Fruit fly (Drosophila melanogaster) whole organism, prepupa: ENCODE measurements around the gene CG13239.
A peak's percentile ranks its signal among the peaks of the same experiment; 100 is the strongest.

Experiments
- Blimp-1 ChIP-seq: fragments of 200-800 bp; sonication (Bioruptor generic); optimal IDR thresholded peaks from 3 replicates; lab custom pipeline; 2017; ENCODE audit warnings: missing biosample characterization, missing genetic modification characterization, mild to moderate bottlenecking, moderate library complexity, missing genetic modification reagents
- CG11294 ChIP-seq: fragments of 200-800 bp; sonication (Bioruptor generic); IDR thresholded peaks from 2 replicates; pipeline ENCODE4 v1.3.6; 2022; ENCODE audit warnings: missing biosample characterization, missing genetic modification characterization
- CG11762 ChIP-seq: fragments of 200-800 bp; sonication (Bioruptor generic); optimal IDR thresholded peaks from 3 replicates; lab custom pipeline; 2016; ENCODE audit warnings: missing biosample characterization, missing genetic modification characterization; ENCODE audit not compliant: insufficient read depth
- CG11902 ChIP-seq: fragments of 200-800 bp; sonication (Bioruptor generic); optimal IDR thresholded peaks from 3 replicates; lab custom pipeline; 2016; ENCODE audit warnings: missing biosample characterization, missing genetic modification characterization
- CG15336 ChIP-seq: fragments of 200-800 bp; sonication (Bioruptor generic); IDR thresholded peaks from 2 replicates; pipeline ENCODE4 v1.3.6; 2022; ENCODE audit warnings: missing biosample characterization, missing genetic modification characterization
- CG1621 ChIP-seq: fragments of 200-800 bp; sonication (Bioruptor generic); optimal IDR thresholded peaks from 3 replicates; lab custom pipeline; 2018; ENCODE audit warnings: missing biosample characterization, mild to moderate bottlenecking, missing genetic modification characterization
- CG16779 ChIP-seq: fragments of 200-800 bp; sonication (Bioruptor generic); optimal IDR thresholded peaks from 3 replicates; lab custom pipeline; 2017; ENCODE audit warnings: missing biosample characterization, mild to moderate bottlenecking, missing genetic modification characterization
- CG34406 ChIP-seq: fragments of 200-800 bp; sonication (Bioruptor generic); optimal IDR thresholded peaks from 3 replicates; lab custom pipeline; 2016; ENCODE audit warnings: missing biosample characterization, missing genetic modification characterization
- CG3919 ChIP-seq: fragments of 200-800 bp; sonication (Bioruptor generic); optimal IDR thresholded peaks from 3 replicates; lab custom pipeline; 2016; ENCODE audit warnings: missing biosample characterization, missing genetic modification characterization
- CG6163 ChIP-seq: fragments of 200-800 bp; sonication (Bioruptor generic); IDR thresholded peaks from 3 replicates; pipeline ENCODE4 v1.3.6; 2022; ENCODE audit warnings: missing biosample characterization, missing genetic modification characterization
- CG6276 ChIP-seq: fragments of 200-800 bp; sonication (Bioruptor generic); optimal IDR thresholded peaks from 2 replicates; lab custom pipeline; 2017; ENCODE audit warnings: missing biosample characterization, mild to moderate bottlenecking, missing genetic modification characterization
- CG6792 ChIP-seq: fragments of 200-800 bp; sonication (Bioruptor generic); optimal IDR thresholded peaks from 3 replicates; lab custom pipeline; 2016; ENCODE audit warnings: missing biosample characterization, missing genetic modification characterization
- CG7368 ChIP-seq: fragments of 200-800 bp; sonication (Bioruptor generic); optimal IDR thresholded peaks from 3 replicates; lab custom pipeline; 2016; ENCODE audit warnings: missing biosample characterization, missing genetic modification characterization
- CG8119 ChIP-seq: fragments of 200-800 bp; sonication (Bioruptor generic); IDR thresholded peaks from 3 replicates; pipeline ENCODE4 v1.3.6; 2022; ENCODE audit warnings: missing biosample characterization, missing genetic modification characterization
- CG8319 ChIP-seq: fragments of 200-800 bp; sonication (Bioruptor generic); optimal IDR thresholded peaks from 3 replicates; lab custom pipeline; 2016; ENCODE audit warnings: missing biosample characterization, missing genetic modification characterization
- CG8632 ChIP-seq: fragments of 200-800 bp; sonication (Bioruptor generic); optimal IDR thresholded peaks from 3 replicates; lab custom pipeline; 2016; ENCODE audit warnings: missing biosample characterization, missing genetic modification characterization
- CG9139 ChIP-seq: fragments of 200-800 bp; sonication (Bioruptor generic); optimal IDR thresholded peaks from 3 replicates; lab custom pipeline; 2017; ENCODE audit warnings: missing biosample characterization, mild to moderate bottlenecking, missing genetic modification characterization
- Eip75B ChIP-seq: fragments of 200-800 bp; sonication (Bioruptor generic); optimal IDR thresholded peaks from 3 replicates; lab custom pipeline; 2016; ENCODE audit warnings: missing biosample characterization, missing genetic modification characterization
- Eip78C ChIP-seq: fragments of 200-800 bp; sonication (Bioruptor generic); peaks from one replicate; lab custom pipeline; 2016; ENCODE audit warnings: missing biosample characterization, missing genetic modification characterization
- Eip93F ChIP-seq: fragments of 200-800 bp; sonication (Bioruptor generic); optimal IDR thresholded peaks from 2 replicates; lab custom pipeline; 2016; ENCODE audit warnings: missing biosample characterization, mild to moderate bottlenecking, missing genetic modification characterization
- Ets96B ChIP-seq: fragments of 200-800 bp; optimal IDR thresholded peaks from 2 replicates; lab custom pipeline; 2019; ENCODE audit warnings: missing biosample characterization, mild to moderate bottlenecking, missing genetic modification characterization, moderate library complexity
- Gug ChIP-seq: fragments of 200-800 bp; sonication (Bioruptor generic); IDR thresholded peaks from 2 replicates; pipeline ENCODE4 v1.3.6; 2022; ENCODE audit warnings: missing biosample characterization, missing genetic modification characterization
- Hr38 ChIP-seq: sonication (Bioruptor generic); optimal IDR thresholded peaks from 2 replicates; lab custom pipeline; 2016; ENCODE audit warnings: missing biosample characterization, missing genetic modification characterization
- Hr39 ChIP-seq: fragments of 200-800 bp; sonication (Bioruptor generic); optimal IDR thresholded peaks from 2 replicates; lab custom pipeline; 2016; ENCODE audit warnings: missing biosample characterization, missing genetic modification characterization
- Hr4 ChIP-seq: fragments of 200-800 bp; sonication (Bioruptor generic); optimal IDR thresholded peaks from 3 replicates; lab custom pipeline; 2016; ENCODE audit warnings: missing biosample characterization, missing genetic modification characterization
- Lpt ChIP-seq: fragments of 200-800 bp; sonication (Bioruptor generic); optimal IDR thresholded peaks from 3 replicates; lab custom pipeline; 2016; ENCODE audit warnings: missing biosample characterization, missing genetic modification characterization
- Met ChIP-seq: fragments of 200-800 bp; sonication (Bioruptor generic); optimal IDR thresholded peaks from 3 replicates; lab custom pipeline; 2016; ENCODE audit warnings: missing biosample characterization, missing genetic modification characterization
- OdsH ChIP-seq: fragments of 200-800 bp; sonication (Bioruptor generic); optimal IDR thresholded peaks from 3 replicates; lab custom pipeline; 2016; ENCODE audit warnings: missing biosample characterization, missing genetic modification characterization
- Sox14 ChIP-seq: fragments of 200-800 bp; sonication (Bioruptor generic); optimal IDR thresholded peaks from 3 replicates; lab custom pipeline; 2016; ENCODE audit warnings: missing biosample characterization, missing genetic modification characterization
- Sox15 ChIP-seq: fragments of 200-800 bp; sonication (Bioruptor generic); optimal IDR thresholded peaks from 3 replicates; lab custom pipeline; 2016; ENCODE audit warnings: missing biosample characterization, missing genetic modification characterization
- achi ChIP-seq: fragments of 200-800 bp; sonication (Bioruptor generic); optimal IDR thresholded peaks from 3 replicates; lab custom pipeline; 2016; ENCODE audit warnings: missing biosample characterization, missing genetic modification characterization
- acj6 ChIP-seq: fragments of 200-800 bp; sonication (Bioruptor generic); optimal IDR thresholded peaks from 3 replicates; lab custom pipeline; 2016; ENCODE audit warnings: missing biosample characterization, missing genetic modification characterization
- cyc ChIP-seq: fragments of 200-800 bp; sonication (Bioruptor generic); optimal IDR thresholded peaks from 3 replicates; lab custom pipeline; 2016; ENCODE audit warnings: missing biosample characterization, missing genetic modification characterization
- dac ChIP-seq: fragments of 200-800 bp; sonication (Bioruptor generic); optimal IDR thresholded peaks from 2 replicates; lab custom pipeline; 2017; ENCODE audit warnings: missing biosample characterization, mild to moderate bottlenecking, missing genetic modification characterization
- eg ChIP-seq: fragments of 200-800 bp; sonication (Bioruptor generic); IDR thresholded peaks from 3 replicates; pipeline ENCODE4 v1.3.6; 2022; ENCODE audit warnings: missing biosample characterization, missing genetic modification characterization
- esn ChIP-seq: fragments of 200-800 bp; sonication (Bioruptor generic); optimal IDR thresholded peaks from 2 replicates; lab custom pipeline; 2016; ENCODE audit warnings: missing biosample characterization, mild to moderate bottlenecking, missing genetic modification characterization, moderate library complexity
- fd59A ChIP-seq: fragments of 200-800 bp; sonication (Bioruptor generic); optimal IDR thresholded peaks from 2 replicates; lab custom pipeline; 2017; ENCODE audit warnings: missing biosample characterization, mild to moderate bottlenecking, missing genetic modification characterization, missing genetic modification reagents
- fd85E ChIP-seq: fragments of 200-800 bp; sonication (Bioruptor generic); optimal IDR thresholded peaks from 3 replicates; lab custom pipeline; 2016; ENCODE audit warnings: missing biosample characterization, missing genetic modification characterization
- fkh ChIP-seq: fragments of 200-800 bp; sonication (Bioruptor generic); optimal IDR thresholded peaks from 3 replicates; lab custom pipeline; 2017; ENCODE audit warnings: missing biosample characterization, mild to moderate bottlenecking, missing genetic modification characterization, moderate library complexity
- net ChIP-seq: fragments of 200-800 bp; sonication (Bioruptor generic); optimal IDR thresholded peaks from 3 replicates; lab custom pipeline; 2016; ENCODE audit warnings: missing biosample characterization, missing genetic modification characterization
- pdm3 ChIP-seq: fragments of 200-800 bp; sonication (Bioruptor generic); optimal IDR thresholded peaks from 3 replicates; lab custom pipeline; 2016; ENCODE audit warnings: missing biosample characterization, missing genetic modification characterization
- salr ChIP-seq, 2 experiments: fragments of 200-800 bp; sonication (Bioruptor generic); optimal IDR thresholded peaks; 3 replicates each; lab custom pipeline; 2016 to 2018; ENCODE audit warnings: missing biosample characterization in 2 of 2, missing genetic modification characterization in 2 of 2, mild to moderate bottlenecking in 1 of 2
- ss ChIP-seq, 2 experiments: fragments of 200-800 bp; sonication (Bioruptor generic); optimal IDR thresholded peaks; 2 replicates in 1 of 2; 3 replicates in 1 of 2; lab custom pipeline; 2017 to 2018; ENCODE audit warnings: mild to moderate bottlenecking in 2 of 2, missing biosample characterization in 2 of 2, missing genetic modification characterization in 2 of 2, moderate library complexity in 1 of 2
- svp ChIP-seq: fragments of 200-800 bp; sonication (Bioruptor generic); peaks from one replicate; lab custom pipeline; 2016; ENCODE audit warnings: missing biosample characterization, missing genetic modification characterization
- topi ChIP-seq: fragments of 200-800 bp; sonication (Bioruptor generic); optimal IDR thresholded peaks from 3 replicates; lab custom pipeline; 2016; ENCODE audit warnings: missing biosample characterization, missing genetic modification characterization
- vri ChIP-seq: fragments of 200-800 bp; sonication (Bioruptor generic); optimal IDR thresholded peaks from 3 replicates; lab custom pipeline; 2016; ENCODE audit warnings: missing biosample characterization, mild to moderate bottlenecking, missing genetic modification characterization

The CG13239 gene

DNA sequence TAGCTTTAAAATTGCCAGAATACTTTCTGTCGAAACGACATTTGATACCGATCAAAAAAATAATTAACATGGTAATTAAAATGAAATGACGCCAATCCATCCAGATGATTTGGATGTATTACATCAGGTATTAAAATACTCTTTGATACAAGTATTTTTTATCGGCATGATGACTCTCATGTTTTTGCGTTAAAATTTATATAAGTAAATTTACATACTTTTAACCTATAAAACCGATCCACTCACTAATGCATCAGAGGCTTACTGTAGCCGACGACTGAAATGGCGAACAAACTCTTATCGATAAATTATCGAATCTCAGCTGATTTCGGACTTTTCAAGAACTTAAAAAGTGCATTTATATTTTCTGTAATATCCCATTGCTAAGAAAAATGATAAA lies 41.0 kb downstream of the CG13239 start, which contains the start of gene BoYb:
BoYb (plus strand) TSS at position 301 of the 400 bp plus-strand sequence.
- TF ChIP-seq Lpt (no peak), fd85E (GFP tag; lab: Kevin White, UChicago) (no peak), CG11902 (GFP tag; lab: Kevin White, UChicago) (no peak), CG11762 (no peak), CG15336 (no peak), Hr39 (no peak), CG3919 (no peak), CG6163 (no peak), CG11294 (GFP tag; lab: Robert Waterston, UW) (no peak), Sox14 (GFP tag; lab: Kevin White, UChicago) (no peak), achi (no peak), CG8119 (no peak)

DNA sequence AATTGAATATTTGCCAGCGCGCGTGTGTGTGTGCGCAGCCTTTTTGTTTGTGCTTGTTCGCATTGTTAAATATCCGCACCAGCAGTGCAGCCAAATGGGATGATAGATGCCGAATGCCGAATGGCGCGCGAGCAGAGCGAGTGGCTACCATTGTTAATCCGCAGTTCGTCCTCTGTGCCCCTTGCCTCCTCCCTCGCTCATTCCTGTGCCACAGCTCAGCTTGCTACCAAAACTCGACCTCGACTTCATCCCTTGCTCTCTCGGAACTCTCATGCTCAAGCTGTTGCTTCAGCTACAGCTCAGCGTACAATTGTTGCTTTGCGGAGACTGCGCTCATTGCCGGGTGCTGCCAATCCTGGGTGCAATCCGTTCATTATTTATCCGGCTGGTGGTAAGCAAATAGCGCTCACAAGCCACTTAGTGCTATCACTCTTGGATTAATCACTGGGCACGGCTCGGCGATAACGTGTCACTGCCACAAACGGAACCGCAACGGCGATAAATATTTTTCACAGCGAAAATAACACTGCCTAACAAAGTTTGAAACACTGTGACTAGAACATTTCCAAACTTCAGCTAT lies 48.8 kb downstream of the CG13239 start:
- peak; percentile 70 for TF ChIP-seq svp (GFP tag; lab: Kevin White, UChicago)
- TF ChIP-seq Eip78C (GFP tag; lab: Kevin White, UChicago), result peak; percentile 69
- TF ChIP-seq CG7368 (GFP tag; lab: Kevin White, UChicago), result no peak
- no peak for TF ChIP-seq pdm3
- TF ChIP-seq Lpt, result no peak
- TF ChIP-seq achi, result no peak
- no peak for TF ChIP-seq esn (GFP tag; lab: Kevin White, UChicago)
- 0 out of 3 replicates have a peak, but pooled peaks have one; percentile 9 for TF ChIP-seq CG6163

DNA sequence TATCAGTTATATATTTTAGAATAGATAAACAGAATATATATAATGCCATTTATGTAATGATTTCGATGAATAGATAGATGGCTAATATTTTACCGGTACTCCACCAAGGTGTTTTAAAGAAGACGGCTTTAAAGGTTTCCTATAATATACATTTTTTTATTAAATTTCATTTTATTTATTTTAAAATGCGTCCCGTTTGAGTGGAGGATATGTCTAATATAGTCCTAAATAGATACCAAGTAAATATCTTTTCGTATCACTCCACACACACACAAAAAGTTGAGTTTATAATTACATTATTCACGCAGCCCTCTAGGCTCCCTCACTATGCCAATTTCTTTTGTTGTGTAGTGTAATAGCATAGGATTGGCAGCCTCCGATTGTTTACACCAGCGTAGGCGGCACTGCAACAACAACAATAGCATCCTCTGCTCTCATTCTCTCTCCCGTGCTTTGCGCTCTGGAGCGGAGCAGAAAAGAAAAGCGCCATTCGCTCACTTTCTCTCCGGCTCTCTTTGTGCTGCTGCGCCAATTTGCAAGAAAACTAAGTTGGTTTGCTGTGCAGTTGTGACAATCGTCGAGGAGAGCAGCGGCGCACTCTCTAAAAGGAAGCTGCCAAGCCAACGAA lies 49.4 kb downstream of the CG13239 start, which contains the start of gene CG12768:
CG12768 (plus strand) TSS at position 578 of the 628 bp plus-strand sequence.
- no peak for TF ChIP-seq CG11762
- no peak for TF ChIP-seq Hr4
- peak; percentile 47 for TF ChIP-seq CG16779 (tag; lab: Kevin White, UChicago)
- TF ChIP-seq achi, result peak; percentile 37
- peak; percentile 18 for TF ChIP-seq Blimp-1 (GFP tag; lab: Kevin White, UChicago)
- TF ChIP-seq CG1621 (tag; lab: Kevin White, UChicago), result peak; percentile 15
- peak; percentile 29 for TF ChIP-seq OdsH (GFP tag; lab: Kevin White, UChicago)
- peak; percentile 49 for TF ChIP-seq CG34406 (GFP tag; lab: Kevin White, UChicago)
- no peak for TF ChIP-seq CG6163
- TF ChIP-seq fd59A (GFP tag; lab: Kevin White, UChicago), result peak; percentile 31
- TF ChIP-seq CG8632, result peak; percentile 37
- no peak for TF ChIP-seq Gug (GFP tag; lab: Robert Waterston, UW)
- TF ChIP-seq acj6, result peak; percentile 4
- TF ChIP-seq Lpt, result no peak
- peak in 1 of 2 experiments; percentile 48 for TF ChIP-seq salr (GFP tag; optimal IDR thresholded peaks at IDR 0.05; lab: Kevin White, UChicago)
- peak; percentile 17 for TF ChIP-seq CG3919
- TF ChIP-seq eg (GFP tag; lab: Robert Waterston, UW), result 0 out of 3 replicates have a peak, but pooled peaks have one; percentile 34
- TF ChIP-seq topi (GFP tag; lab: Kevin White, UChicago), result peak; percentile 16
- TF ChIP-seq Sox15, result peak; percentile 3
- peak; percentile 57 for TF ChIP-seq Ets96B
- TF ChIP-seq Eip93F, result no peak
- TF ChIP-seq ss (GFP tag; optimal IDR thresholded peaks at IDR 0.05; lab: Kevin White, UChicago), result peak; percentile 37 to 55
- TF ChIP-seq Eip75B, result no peak
- TF ChIP-seq esn (GFP tag; lab: Kevin White, UChicago), result peak; percentile 41
- no peak for TF ChIP-seq CG11902 (GFP tag; lab: Kevin White, UChicago)
- no peak for TF ChIP-seq dac (GFP tag; lab: Kevin White, UChicago)
- no peak for TF ChIP-seq CG8319
- no peak for TF ChIP-seq vri
- TF ChIP-seq cyc (GFP tag; lab: Kevin White, UChicago), result no peak
- TF ChIP-seq Met (GFP tag; lab: Kevin White, UChicago), result peak; percentile 7
- no peak for TF ChIP-seq CG8119
- TF ChIP-seq CG6276, result peak; percentile 45
- no peak for TF ChIP-seq net (GFP tag; lab: Kevin White, UChicago)
- TF ChIP-seq CG7368 (GFP tag; lab: Kevin White, UChicago), result no peak
- TF ChIP-seq Hr38 (GFP tag; lab: Kevin White, UChicago), result no peak
- peak; percentile 30 for TF ChIP-seq pdm3
- TF ChIP-seq CG9139 (GFP tag; lab: Kevin White, UChicago), result no peak
- TF ChIP-seq Sox14 (GFP tag; lab: Kevin White, UChicago), result peak; percentile 4
- TF ChIP-seq CG6792 (GFP tag; lab: Kevin White, UChicago), result no peak
- TF ChIP-seq fkh, result no peak
